Fruit fly (Drosophila melanogaster) whole organism, embryonic: ENCODE data around the gene Hasp.

Experiments
- CG10209 ChIP-seq: fragments of 200-800 bp; sonication (Bioruptor generic); optimal IDR thresholded peaks from 3 replicates; lab custom pipeline; 2017; ENCODE audit warnings: missing biosample characterization, mild to moderate bottlenecking, missing genetic modification characterization, missing genetic modification reagents
- CG14014 ChIP-seq: fragments of 200-800 bp; sonication (Bioruptor generic); IDR thresholded peaks from 2 replicates; pipeline ENCODE4 v1.3.6; 2022; ENCODE audit warnings: missing biosample characterization, missing genetic modification characterization
- CG14860 ChIP-seq: fragments of 200-800 bp; sonication (Bioruptor generic); IDR thresholded peaks from 3 replicates; pipeline ENCODE4 v1.3.6; 2022; ENCODE audit warnings: missing biosample characterization, missing genetic modification characterization; ENCODE audit not compliant: partially characterized antibody
- CG16779 ChIP-seq: fragments of 200-800 bp; sonication (Bioruptor generic); IDR thresholded peaks from 2 replicates; pipeline ENCODE4 v1.3.6; 2022; ENCODE audit warnings: missing biosample characterization, missing genetic modification characterization
- CG17328 ChIP-seq: fragments of 200-800 bp; sonication (Bioruptor generic); IDR thresholded peaks from 2 replicates; pipeline ENCODE4 v1.3.6; 2022; ENCODE audit warnings: missing biosample characterization, missing genetic modification characterization
- CG18619 ChIP-seq: fragments of 200-800 bp; sonication (Bioruptor generic); optimal IDR thresholded peaks from 3 replicates; lab custom pipeline; 2017; ENCODE audit warnings: missing biosample characterization, mild to moderate bottlenecking, missing genetic modification characterization
- CG32772 ChIP-seq: fragments of 200-800 bp; sonication (Bioruptor generic); IDR thresholded peaks from 2 replicates; pipeline ENCODE4 v1.3.6; 2022; ENCODE audit warnings: missing biosample characterization, missing genetic modification characterization
- CG33557 ChIP-seq: fragments of 200-800 bp; sonication (Bioruptor generic); optimal IDR thresholded peaks from 2 replicates; lab custom pipeline; 2019; ENCODE audit warnings: missing biosample characterization, mild to moderate bottlenecking, missing genetic modification characterization, moderate library complexity
- CG3995 ChIP-seq: fragments of 200-800 bp; sonication (Bioruptor generic); optimal IDR thresholded peaks from 3 replicates; lab custom pipeline; 2016; ENCODE audit warnings: missing biosample characterization, missing genetic modification characterization
- CG4282 ChIP-seq: fragments of 200-800 bp; sonication (Bioruptor generic); optimal IDR thresholded peaks from 2 replicates; lab custom pipeline; 2016; ENCODE audit warnings: missing biosample characterization, missing genetic modification characterization
- CG7271 ChIP-seq: fragments of 200-800 bp; sonication (Bioruptor generic); optimal IDR thresholded peaks from 2 replicates; lab custom pipeline; 2018; ENCODE audit warnings: missing biosample characterization, mild to moderate bottlenecking, missing genetic modification characterization, moderate library complexity
- CG9215 ChIP-seq: fragments of 200-800 bp; sonication (Bioruptor generic); IDR thresholded peaks from 2 replicates; pipeline ENCODE4 v1.3.6; 2022; ENCODE audit warnings: missing biosample characterization, missing genetic modification characterization
- CG9437 ChIP-seq: fragments of 200-800 bp; sonication (Bioruptor generic); optimal IDR thresholded peaks from 2 replicates; lab custom pipeline; 2018; ENCODE audit warnings: missing biosample characterization, mild to moderate bottlenecking, missing genetic modification characterization
- Camta ChIP-seq: fragments of 200-800 bp; sonication (Bioruptor generic); optimal IDR thresholded peaks from 2 replicates; lab custom pipeline; 2016; ENCODE audit warnings: missing biosample characterization, missing genetic modification characterization
- D19B ChIP-seq: fragments of 200-800 bp; sonication (Bioruptor generic); optimal IDR thresholded peaks from 2 replicates; lab custom pipeline; 2017; ENCODE audit warnings: missing biosample characterization, mild to moderate bottlenecking, missing genetic modification characterization
- Dek ChIP-seq: fragments of 200-800 bp; sonication (Bioruptor generic); optimal IDR thresholded peaks from 3 replicates; lab custom pipeline; 2019; ENCODE audit warnings: missing biosample characterization, mild to moderate bottlenecking, missing genetic modification characterization, moderate library complexity
- Dfd ChIP-seq, 2 experiments: fragments of >200 bp; optimal IDR thresholded peaks; 2 replicates each; lab custom pipeline; 2017; ENCODE audit warnings: missing biosample characterization in 2 of 2, missing genetic modification characterization in 2 of 2
- Dll ChIP-seq: fragments of 200-800 bp; sonication (Bioruptor generic); IDR thresholded peaks from 4 replicates; pipeline ENCODE4 v1.3.6; 2022; ENCODE audit warnings: missing biosample characterization, missing genetic modification characterization; ENCODE audit not compliant: partially characterized antibody
- Dp ChIP-seq: fragments of 200-800 bp; sonication (Bioruptor generic); optimal IDR thresholded peaks from 2 replicates; lab custom pipeline; 2018; ENCODE audit warnings: missing biosample characterization, mild to moderate bottlenecking, missing genetic modification characterization, moderate library complexity
- Elba2 ChIP-seq: fragments of 200-800 bp; sonication (Bioruptor generic); optimal IDR thresholded peaks from 3 replicates; lab custom pipeline; 2016; ENCODE audit warnings: missing biosample characterization, missing genetic modification characterization
- Ets97D ChIP-seq: fragments of 200-800 bp; sonication (Bioruptor generic); optimal IDR thresholded peaks from 3 replicates; lab custom pipeline; 2016; ENCODE audit warnings: missing biosample characterization, missing genetic modification characterization
- Gug ChIP-seq: fragments of 200-800 bp; sonication (Bioruptor generic); IDR thresholded peaks from 4 replicates; pipeline ENCODE4 v1.3.6; 2022; ENCODE audit warnings: missing biosample characterization, missing genetic modification characterization
- H15 ChIP-seq: fragments of 200-800 bp; sonication (Bioruptor generic); IDR thresholded peaks from 3 replicates; pipeline ENCODE4 v1.3.6; 2022; ENCODE audit warnings: missing biosample characterization, missing genetic modification characterization
- HLH54F ChIP-seq: fragments of 200-800 bp; sonication (Bioruptor generic); optimal IDR thresholded peaks from 3 replicates; lab custom pipeline; 2016; ENCODE audit warnings: missing biosample characterization, missing genetic modification characterization
- Hey ChIP-seq: fragments of 200-800 bp; sonication (Bioruptor generic); optimal IDR thresholded peaks from 3 replicates; lab custom pipeline; 2018; ENCODE audit warnings: missing biosample characterization, mild to moderate bottlenecking, missing genetic modification characterization
- Hmx ChIP-seq: fragments of 200-800 bp; sonication (Bioruptor generic); optimal IDR thresholded peaks from 2 replicates; lab custom pipeline; 2016; ENCODE audit warnings: missing biosample characterization, missing genetic modification characterization
- MTF-1 ChIP-seq: fragments of 200-800 bp; sonication (Bioruptor generic); optimal IDR thresholded peaks from 2 replicates; lab custom pipeline; 2018; ENCODE audit warnings: missing biosample characterization, mild to moderate bottlenecking, missing genetic modification characterization, borderline replicate concordance
- Nf-YC ChIP-seq: fragments of 200-800 bp; optimal IDR thresholded peaks from 3 replicates; lab custom pipeline; 2019; ENCODE audit warnings: missing biosample characterization, mild to moderate bottlenecking, missing genetic modification characterization, moderate library complexity
- Rfx ChIP-seq: fragments of 200-800 bp; sonication (Bioruptor generic); IDR thresholded peaks from 2 replicates; pipeline ENCODE4 v1.3.6; 2022; ENCODE audit warnings: missing biosample characterization, missing genetic modification characterization
- Sry-δ ChIP-seq: fragments of 200-800 bp; sonication (Bioruptor generic); optimal IDR thresholded peaks from 2 replicates; lab custom pipeline; 2016; ENCODE audit warnings: missing biosample characterization, missing genetic modification characterization
- bbx ChIP-seq: fragments of 200-800 bp; sonication (Bioruptor generic); IDR thresholded peaks from 2 replicates; pipeline ENCODE4 v1.3.6; 2022; ENCODE audit warnings: missing biosample characterization, missing genetic modification characterization; ENCODE audit not compliant: partially characterized antibody
- crol ChIP-seq: fragments of 200-800 bp; sonication (Bioruptor generic); IDR thresholded peaks from 2 replicates; pipeline ENCODE4 v1.3.6; 2022; ENCODE audit warnings: missing biosample characterization, missing genetic modification characterization
- crp ChIP-seq, 2 experiments: fragments of 200-800 bp; sonication (Bioruptor generic); optimal IDR thresholded peaks; 2 replicates in 1 of 2; 3 replicates in 1 of 2; lab custom pipeline; 2017; ENCODE audit warnings: missing biosample characterization in 2 of 2, missing genetic modification characterization in 2 of 2, mild to moderate bottlenecking in 1 of 2, moderate library complexity in 1 of 2
- dati ChIP-seq: fragments of 200-800 bp; sonication (Bioruptor generic); IDR thresholded peaks from 2 replicates; pipeline ENCODE4 v1.3.6; 2022; ENCODE audit warnings: missing biosample characterization, missing genetic modification characterization
- ftz-f1 ChIP-seq: fragments of 200-800 bp; sonication (Bioruptor generic); optimal IDR thresholded peaks from 2 replicates; lab custom pipeline; 2016; ENCODE audit warnings: missing biosample characterization, missing genetic modification characterization
- gem ChIP-seq: fragments of 200-800 bp; sonication (Bioruptor generic); optimal IDR thresholded peaks from 2 replicates; lab custom pipeline; 2019; ENCODE audit warnings: missing biosample characterization, mild to moderate bottlenecking, missing genetic modification characterization, moderate library complexity
- gt ChIP-seq: fragments of 200-800 bp; sonication (Bioruptor generic); IDR thresholded peaks from 2 replicates; pipeline ENCODE4 v1.3.6; 2022; ENCODE audit warnings: missing biosample characterization, missing genetic modification characterization
- hkb ChIP-seq, 2 experiments: fragments of 200-800 bp in 1 of 2; fragments of >200 bp in 1 of 2; sonication (Bioruptor generic) in 1 of 2; IDR thresholded peaks in 1 of 2; optimal IDR thresholded peaks in 1 of 2; 2 replicates each; pipeline versions ENCODE4 v1.3.6 to Lab custom; 2017 to 2022; ENCODE audit warnings: missing biosample characterization in 1 of 2, missing genetic modification characterization in 1 of 2
- insv ChIP-seq, 2 experiments: fragments of 200-800 bp; sonication (Bioruptor generic); optimal IDR thresholded peaks; 3 replicates each; lab custom pipeline; 2016 to 2018; ENCODE audit warnings: missing biosample characterization in 2 of 2, missing genetic modification characterization in 2 of 2
- kay ChIP-seq: fragments of 200-800 bp; sonication (Bioruptor generic); optimal IDR thresholded peaks from 2 replicates; lab custom pipeline; 2016; ENCODE audit warnings: missing biosample characterization, missing genetic modification characterization
- lmd ChIP-seq: fragments of 200-800 bp; sonication (Bioruptor generic); IDR thresholded peaks from 2 replicates; pipeline ENCODE4 v1.3.6; 2022; ENCODE audit warnings: missing biosample characterization, missing genetic modification characterization
- mld ChIP-seq: fragments of 200-800 bp; sonication (Bioruptor generic); IDR thresholded peaks from 3 replicates; pipeline ENCODE4 v1.3.6; 2022; ENCODE audit warnings: missing biosample characterization, missing genetic modification characterization; ENCODE audit not compliant: partially characterized antibody
- nerfin-2 ChIP-seq: fragments of 200-800 bp; sonication (Bioruptor generic); IDR thresholded peaks from 2 replicates; pipeline ENCODE4 v1.3.6; 2022; ENCODE audit warnings: missing biosample characterization, missing genetic modification characterization; ENCODE audit not compliant: partially characterized antibody
- ranshi ChIP-seq: fragments of 200-800 bp; sonication (Bioruptor generic); IDR thresholded peaks from 2 replicates; pipeline ENCODE4 v1.3.6; 2022; ENCODE audit warnings: missing biosample characterization, missing genetic modification characterization
- tna ChIP-seq: fragments of 200-800 bp; sonication (Bioruptor generic); IDR thresholded peaks from 2 replicates; pipeline ENCODE4 v1.3.6; 2022; ENCODE audit warnings: missing biosample characterization, missing genetic modification characterization; ENCODE audit not compliant: partially characterized antibody
- tup ChIP-seq: fragments of 200-800 bp; sonication (Bioruptor generic); optimal IDR thresholded peaks from 2 replicates; lab custom pipeline; 2016; ENCODE audit warnings: missing biosample characterization, mild to moderate bottlenecking, missing genetic modification characterization, moderate library complexity
- unpg ChIP-seq: fragments of 200-800 bp; sonication (Bioruptor generic); optimal IDR thresholded peaks from 3 replicates; lab custom pipeline; 2018; ENCODE audit warnings: missing biosample characterization, mild to moderate bottlenecking, missing genetic modification characterization, moderate library complexity
- usp ChIP-seq: fragments of >200 bp; optimal IDR thresholded peaks from 2 replicates; lab custom pipeline; 2017; ENCODE audit warnings: missing biosample characterization, missing genetic modification characterization
- vnd ChIP-seq: fragments of 200-800 bp; sonication (Bioruptor generic); IDR thresholded peaks from 3 replicates; pipeline ENCODE4 v1.3.6; 2022; ENCODE audit warnings: missing biosample characterization, missing genetic modification characterization; ENCODE audit not compliant: partially characterized antibody

Gene Hasp

dm6 chr2L:19533247-19533646 is 16.2 kb upstream of the Hasp start, which contains the start of gene CG33116 (continued):
- TF ChIP-seq nerfin-2 = 0 out of 2 replicates have a peak, but pooled peaks have one; percentile 15
- TF ChIP-seq kay = peak; percentile 36
- peak in 1 of 2 experiments; percentile 25 for TF ChIP-seq insv (GFP tag; optimal IDR thresholded peaks at IDR 0.05; lab: Kevin White, UChicago)
- peak; percentile 74; the same call in 1 of the 2 replicates for TF ChIP-seq CG14014 (GFP tag; lab: Robert Waterston, UW)
- TF ChIP-seq hkb (optimal IDR thresholded peaks at IDR 0.05; lab: Kevin White, UChicago) = peak; percentile 3
- TF ChIP-seq hkb (GFP tag; IDR thresholded peaks at IDR 0.05; lab: Robert Waterston, UW) = peak; percentile 79
- peak; percentile 92 for TF ChIP-seq Rfx
- 0 out of 4 replicates have a peak, but pooled peaks have one; percentile 35 for TF ChIP-seq Dll
- TF ChIP-seq H15 (GFP tag; lab: Robert Waterston, UW) = peak; percentile 68; the same call in 1 of the 3 replicates
- TF ChIP-seq crp (GFP tag; optimal IDR thresholded peaks at IDR 0.05; lab: Kevin White, UChicago) = peak in 1 of 2 experiments; percentile 77
- peak; percentile 48 for TF ChIP-seq Sry-δ (GFP tag; lab: Kevin White, UChicago)
- TF ChIP-seq CG9215 (GFP tag; lab: Robert Waterston, UW) = peak; percentile 51; the same call in 1 of the 2 replicates
- TF ChIP-seq vnd (GFP tag; lab: Robert Waterston, UW) = no peak
- TF ChIP-seq Dfd (GFP tag; optimal IDR thresholded peaks at IDR 0.05; lab: Kevin White, UChicago) = no peak
- peak; percentile 58 for TF ChIP-seq bbx (GFP tag; lab: Robert Waterston, UW)
- TF ChIP-seq CG3995 = peak; percentile 51
- no peak for TF ChIP-seq usp (GFP tag; lab: Kevin White, UChicago)
- TF ChIP-seq gem = peak; percentile 85
- TF ChIP-seq CG33557 (GFP tag; lab: Kevin White, UChicago) = peak; percentile 81
- no peak for TF ChIP-seq tna
- TF ChIP-seq Hmx = peak; percentile 54
- peak; percentile 29 for TF ChIP-seq CG7271 (tag; lab: Kevin White, UChicago)
- TF ChIP-seq dati (GFP tag; lab: Robert Waterston, UW) = no peak
- peak; percentile 87 for TF ChIP-seq CG16779
- peak; percentile 66 for TF ChIP-seq CG9437
- peak; percentile 12 for TF ChIP-seq Elba2 (GFP tag; lab: Kevin White, UChicago)
- TF ChIP-seq Dp (GFP tag; lab: Kevin White, UChicago) = peak; percentile 47
- peak; percentile 60 for TF ChIP-seq Hey (tag; lab: Kevin White, UChicago)
- peak; percentile 80 for TF ChIP-seq unpg (GFP tag; lab: Kevin White, UChicago)
- peak; percentile 82 for TF ChIP-seq CG18619 (GFP tag; lab: Kevin White, UChicago)
- peak; percentile 77 for TF ChIP-seq MTF-1
- peak; percentile 66 for TF ChIP-seq tup (GFP tag; lab: Kevin White, UChicago)
- peak; percentile 79 for TF ChIP-seq Ets97D (GFP tag; lab: Kevin White, UChicago)
- TF ChIP-seq CG14860 (GFP tag; lab: Robert Waterston, UW) = no peak
- TF ChIP-seq Dek = peak; percentile 62
- TF ChIP-seq CG4282 (GFP tag; lab: Kevin White, UChicago) = peak; percentile 47
- TF ChIP-seq crol (GFP tag; lab: Robert Waterston, UW) = no peak
- no peak for TF ChIP-seq mld (GFP tag; lab: Robert Waterston, UW)
- TF ChIP-seq HLH54F = peak; percentile 92
- TF ChIP-seq ftz-f1 (GFP tag; lab: Kevin White, UChicago) = peak; percentile 39
- TF ChIP-seq CG10209 = peak; percentile 76
- TF ChIP-seq lmd (GFP tag; lab: Robert Waterston, UW) = peak; percentile 83
- peak; percentile 77; the same call in 1 of the 2 replicates for TF ChIP-seq ranshi (GFP tag; lab: Robert Waterston, UW)
- peak; percentile 72 for TF ChIP-seq Gug
- peak; percentile 47 for TF ChIP-seq D19B (GFP tag; lab: Kevin White, UChicago)
- TF ChIP-seq Nf-YC (tag; lab: Kevin White, UChicago) = peak; percentile 51
- peak; percentile 78 for TF ChIP-seq Camta (GFP tag; lab: Kevin White, UChicago)
- peak; percentile 67 for TF ChIP-seq CG32772 (GFP tag; lab: Robert Waterston, UW)
- no peak for TF ChIP-seq gt (GFP tag; lab: Robert Waterston, UW)
- peak; percentile 74 for TF ChIP-seq CG17328 (GFP tag; lab: Robert Waterston, UW)
